Worm (Caenorhabditis elegans) whole organism, L4/young adult: ENCODE data around the gene dhc-4.

Experiments
- W03F9.2 ChIP-seq: fragments of 150-350 bp; optimal IDR thresholded peaks from 2 replicates; lab custom pipeline; 2014; ENCODE audit warnings: missing biosample characterization, missing genetic modification characterization
- dao-5 ChIP-seq: sonication (generic microtip); optimal IDR thresholded peaks from 2 replicates; lab custom pipeline; 2016; ENCODE audit warnings: missing genotype, missing genetic modification characterization, moderate library complexity, missing compliant biosample characterization
- him-1 ChIP-seq: sonication (generic microtip); optimal IDR thresholded peaks from 2 replicates; lab custom pipeline; 2016; ENCODE audit warnings: missing genotype, missing genetic modification reagents, missing genetic modification characterization, missing compliant biosample characterization

- TF ChIP-seq W03F9.2 (tag; lab: Kevin White, UChicago) = no peak
- no peak for TF ChIP-seq him-1 (tag; lab: Kevin White, UChicago)
- TF ChIP-seq dao-5 (tag; lab: Kevin White, UChicago) = no peak
These were observed at the start of gene dhc-4 for ce11 chrIII:10969644-10970043.
